Fruit fly (Drosophila melanogaster): ENCODE results near the gene MYPT-75D.
A peak's percentile ranks its signal among the peaks of the same experiment; 100 is the strongest.

Gene MYPT-75D

dm6 chr3L:18627657-18628455 is 2.1 kb downstream of the MYPT-75D start:
- no peak for TF ChIP-seq CG17801 (GFP tag; optimal IDR thresholded peaks at IDR 0.05; ENCODE audit: partially characterized antibody)

DNA sequence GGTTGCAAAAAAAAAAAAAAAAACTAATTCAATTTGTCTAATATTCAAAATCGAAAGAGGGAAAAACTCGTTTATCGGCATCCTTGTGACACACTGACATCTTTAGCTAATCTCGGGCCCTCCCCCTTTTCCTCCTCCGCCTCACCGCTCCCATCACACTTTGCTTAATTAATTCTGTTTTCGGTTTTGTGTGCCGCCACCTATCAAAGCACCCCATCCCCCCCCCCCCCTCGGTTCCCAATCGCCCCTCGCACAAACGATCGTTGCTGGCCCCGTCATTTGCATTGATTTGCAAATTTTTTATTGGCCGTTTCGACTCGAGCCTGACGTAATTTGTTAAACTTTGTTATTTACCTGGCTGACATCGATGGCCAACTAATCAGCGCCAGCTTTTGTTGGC is 2.7 kb downstream of the MYPT-75D start:
- no peak for TF ChIP-seq CG17801 (GFP tag; optimal IDR thresholded peaks at IDR 0.05; ENCODE audit: partially characterized antibody)

dm6 chr3L:18629874-18630273 is 4.1 kb downstream of the MYPT-75D start:
- TF ChIP-seq CG17801 (GFP tag; optimal IDR thresholded peaks at IDR 0.05; ENCODE audit: partially characterized antibody): no peak

DNA sequence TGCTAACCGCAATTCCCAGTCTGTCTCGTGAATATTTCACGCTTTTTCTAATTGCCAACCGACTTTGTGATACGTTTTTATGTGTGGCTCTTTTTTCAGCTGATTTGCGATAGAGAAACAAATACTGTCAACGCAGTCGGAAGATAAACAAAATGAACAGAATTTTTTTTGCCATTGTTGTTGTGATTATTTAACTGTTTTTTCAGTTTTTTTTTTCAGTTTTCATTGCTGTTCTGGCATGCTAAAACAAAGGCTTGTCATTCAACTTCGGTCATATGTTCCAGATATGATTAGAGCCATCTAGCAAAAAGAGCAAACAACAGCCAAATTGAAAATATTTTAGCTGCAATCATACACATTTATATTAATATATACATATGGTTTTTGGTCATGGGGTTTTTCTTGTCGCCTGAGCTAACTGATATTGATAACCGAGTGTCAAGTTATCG is 6.5 kb downstream of the MYPT-75D start:
- no peak for TF ChIP-seq CG17801 (GFP tag; optimal IDR thresholded peaks at IDR 0.05; ENCODE audit: partially characterized antibody)

- no peak for TF ChIP-seq CG17801 (GFP tag; optimal IDR thresholded peaks at IDR 0.05; ENCODE audit: partially characterized antibody)
Measured at dm6 chr3L:18633084-18633483, 7.3 kb downstream of the MYPT-75D start.

DNA sequence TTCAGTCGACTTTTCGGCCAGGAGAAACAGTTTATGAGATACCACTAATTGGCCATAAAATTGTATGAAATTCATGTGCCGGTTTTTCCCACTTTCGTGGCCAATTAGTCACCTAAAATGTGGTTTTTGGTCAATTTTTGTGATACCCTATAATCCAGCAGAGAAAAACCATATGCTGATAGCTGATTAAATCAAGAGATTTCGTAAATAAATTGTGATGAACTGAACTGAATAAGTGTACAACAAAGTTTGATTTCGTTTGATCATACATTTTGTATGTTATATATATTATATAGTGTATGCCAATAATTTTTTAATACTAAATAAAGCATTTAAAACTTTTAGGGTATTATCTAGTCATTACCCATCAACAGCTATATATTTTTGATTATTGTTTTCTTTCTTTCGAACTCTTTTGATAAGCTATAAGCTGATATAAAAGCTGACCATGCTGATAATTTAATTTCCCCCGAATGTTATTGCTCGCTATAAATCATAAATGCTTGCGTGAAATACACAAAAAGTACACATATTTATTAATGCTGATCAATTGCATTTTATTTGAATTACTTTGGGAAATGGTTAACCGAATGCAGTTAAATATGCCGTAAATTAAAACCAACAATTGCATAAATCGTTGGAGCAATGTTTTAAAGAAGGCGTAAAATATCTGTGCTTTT is 9.2 kb downstream of the MYPT-75D start:
- TF ChIP-seq CG17801 (GFP tag; optimal IDR thresholded peaks at IDR 0.05; ENCODE audit: partially characterized antibody): peak; percentile 60

dm6 chr3L:18636782-18637181 is 11.0 kb downstream of the MYPT-75D start:
- TF ChIP-seq CG17801 (GFP tag; optimal IDR thresholded peaks at IDR 0.05; ENCODE audit: partially characterized antibody): no peak

dm6 chr3L:18637348-18637747 is 11.6 kb downstream of the MYPT-75D start:
- TF ChIP-seq CG17801 (GFP tag; optimal IDR thresholded peaks at IDR 0.05; ENCODE audit: partially characterized antibody): no peak

dm6 chr3L:18638043-18638442 is 12.3 kb downstream of the MYPT-75D start:
- TF ChIP-seq CG17801 (GFP tag; optimal IDR thresholded peaks at IDR 0.05; ENCODE audit: partially characterized antibody): no peak

DNA sequence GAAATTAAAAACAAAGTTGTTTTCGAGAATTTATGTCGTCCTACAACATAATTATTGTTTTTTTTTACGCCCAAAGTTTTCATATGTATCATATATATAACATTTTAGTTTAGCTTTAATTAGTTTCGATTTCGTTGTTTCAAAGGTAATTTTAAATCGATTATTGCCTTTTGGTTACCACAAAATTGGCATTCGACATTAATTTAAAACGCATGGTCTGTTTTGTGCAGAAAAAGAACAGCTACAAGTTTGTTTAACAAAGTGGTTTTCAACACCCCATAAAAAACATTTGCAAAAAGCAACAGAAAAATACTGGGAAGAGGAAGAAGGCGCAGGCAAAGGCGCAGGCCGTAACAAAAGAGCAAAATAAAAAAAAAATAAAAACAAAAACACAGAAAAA is 12.7 kb downstream of the MYPT-75D start:
- TF ChIP-seq CG17801 (GFP tag; optimal IDR thresholded peaks at IDR 0.05; ENCODE audit: partially characterized antibody): no peak

- TF ChIP-seq CG17801 (GFP tag; optimal IDR thresholded peaks at IDR 0.05; ENCODE audit: partially characterized antibody): peak; percentile 38
Measured at dm6 chr3L:18640584-18641527, 15.1 kb downstream of the MYPT-75D start.

- no peak for TF ChIP-seq CG17801 (GFP tag; optimal IDR thresholded peaks at IDR 0.05; ENCODE audit: partially characterized antibody)
Measured at dm6 chr3L:18643222-18643621, 17.5 kb downstream of the MYPT-75D start.

DNA sequence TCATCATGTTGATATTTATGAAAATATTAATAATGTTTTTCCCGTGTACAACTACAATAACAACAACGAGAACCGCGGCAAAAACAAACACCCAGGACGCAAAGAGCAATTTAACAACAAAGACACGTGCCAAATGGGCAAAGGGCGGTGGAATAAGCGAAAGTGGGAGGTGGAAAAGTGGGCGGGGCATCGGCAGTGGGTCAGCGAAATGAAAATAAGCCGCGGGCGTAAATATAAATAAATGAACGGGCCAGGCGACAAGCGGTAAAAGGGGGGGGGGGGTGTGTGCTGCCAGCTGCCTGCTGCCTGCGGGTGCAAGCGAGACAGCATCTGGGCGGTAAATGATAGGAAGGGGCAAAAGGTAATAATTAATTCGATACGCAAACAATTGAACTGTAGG is 28.0 kb downstream of the MYPT-75D start:
- TF ChIP-seq CG17801 (GFP tag; optimal IDR thresholded peaks at IDR 0.05; ENCODE audit: partially characterized antibody): no peak

- no peak for TF ChIP-seq CG17801 (GFP tag; optimal IDR thresholded peaks at IDR 0.05; ENCODE audit: partially characterized antibody)
Measured at dm6 chr3L:18665594-18665993, 39.8 kb downstream of the MYPT-75D start.

DNA sequence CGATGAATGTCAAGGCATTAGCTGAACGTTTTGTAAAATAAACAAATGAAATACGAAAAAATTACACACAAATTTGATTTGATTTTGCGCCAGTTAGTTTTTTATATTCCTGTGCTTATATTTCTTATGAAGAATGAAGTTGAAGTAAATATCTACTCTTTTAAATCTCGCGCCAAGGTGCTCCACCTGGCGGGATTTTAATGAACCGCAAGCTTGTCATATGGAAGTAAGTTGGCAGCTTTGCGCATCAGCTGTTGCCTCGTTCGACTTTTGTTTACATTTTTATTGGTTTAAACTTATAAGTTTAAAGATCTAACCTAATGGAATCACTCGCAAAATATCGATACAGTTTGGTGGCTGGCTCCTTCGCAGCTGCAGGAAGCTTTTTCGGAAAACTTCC is 41.4 kb downstream of the MYPT-75D start, which contains the start of gene CG42495:
Gene CG42495 (plus strand): TSS at position 247 of the 400 bp plus-strand sequence.
- no peak for TF ChIP-seq CG17801 (GFP tag; optimal IDR thresholded peaks at IDR 0.05; ENCODE audit: partially characterized antibody)

All from ovary, adult (tissue).